Worm (Caenorhabditis elegans) whole organism, mixed stage, embryonic: ENCODE data around the gene fbxc-34.
"Not testable (repeated sequence)": the region's sequence is repeated elsewhere in the genome, so short reads cannot be mapped to it uniquely, and the experiment has no call there.

ENCODE experiments used
- ceh-39 ChIP-seq: fragments of 150-350 bp; optimal IDR thresholded peaks from 2 replicates; lab custom pipeline; 2014; ENCODE audit warnings: missing biosample characterization, missing genetic modification characterization
- ces-1 ChIP-seq: fragments of 150-350 bp; optimal IDR thresholded peaks from 2 replicates; lab custom pipeline; 2014; ENCODE audit warnings: missing biosample characterization, missing genetic modification reagents, missing genetic modification characterization
- elt-3 ChIP-seq: fragments of 150-350 bp; optimal IDR thresholded peaks from 2 replicates; lab custom pipeline; 2014; ENCODE audit warnings: missing biosample characterization, missing genetic modification characterization
- lsy-2 ChIP-seq: fragments of 150-350 bp; optimal IDR thresholded peaks from 2 replicates; lab custom pipeline; 2014; ENCODE audit warnings: missing biosample characterization, missing genetic modification characterization
- mab-5 ChIP-seq: fragments of 150-350 bp; optimal IDR thresholded peaks from 2 replicates; lab custom pipeline; 2014; ENCODE audit warnings: missing biosample characterization, missing genetic modification characterization
- nhr-12 ChIP-seq: fragments of 150-350 bp; optimal IDR thresholded peaks from 2 replicates; lab custom pipeline; 2014; ENCODE audit warnings: missing biosample characterization, missing genetic modification characterization
- pha-4 ChIP-seq: fragments of 150-350 bp; optimal IDR thresholded peaks from 2 replicates; lab custom pipeline; 2018; ENCODE audit warnings: missing biosample characterization, missing genetic modification reagents, missing genetic modification characterization
- snpc-4 ChIP-seq: fragments of 150-350 bp; optimal IDR thresholded peaks from 2 replicates; lab custom pipeline; 2014; ENCODE audit warnings: missing biosample characterization, missing genetic modification characterization
- unc-39 ChIP-seq: fragments of 150-350 bp; optimal IDR thresholded peaks from 2 replicates; lab custom pipeline; 2014; ENCODE audit warnings: missing biosample characterization, missing genetic modification characterization
- unc-62 ChIP-seq: fragments of 150-350 bp; optimal IDR thresholded peaks from 2 replicates; lab custom pipeline; 2014; ENCODE audit warnings: missing biosample characterization, missing genetic modification reagents, missing genetic modification characterization
- ztf-11 ChIP-seq: fragments of 150-350 bp; optimal IDR thresholded peaks from 2 replicates; lab custom pipeline; 2014; ENCODE audit warnings: missing biosample characterization, missing genetic modification characterization

ce11 chrII:954626-955025, 23.7 kb downstream of the fbxc-34 start, which contains the start of gene fbxc-7:
- TF ChIP-seq snpc-4 (tag; lab: Kevin White, UChicago); ceh-39 (tag; lab: Kevin White, UChicago); ces-1 (GFP tag; lab: Kevin White, UChicago); elt-3 (tag; lab: Kevin White, UChicago); pha-4 (tag; lab: Kevin White, UChicago); mab-5 (tag; lab: Kevin White, UChicago); lsy-2 (tag; lab: Kevin White, UChicago); nhr-12 (tag; lab: Kevin White, UChicago); unc-62; unc-39 (tag; lab: Kevin White, UChicago); ztf-11 (tag; lab: Kevin White, UChicago): not testable (repeated sequence)
